Worm (Caenorhabditis elegans): Measurements from ENCODE around the gene rsks-1.

ce11 chrIII:11270795-11271194, 25.9 kb downstream of the rsks-1 start, which contains the start of gene obr-1:
- no peak for TF ChIP-seq unc-130 (GFP tag; optimal IDR thresholded peaks at IDR 0.05)
- no peak for TF ChIP-seq ama-1 (optimal IDR thresholded peaks at IDR 0.05)
- no peak for TF ChIP-seq ama-1 (GFP tag; optimal IDR thresholded peaks at IDR 0.05)
- TF ChIP-seq efl-1 (GFP tag; optimal IDR thresholded peaks at IDR 0.05), result no peak
- TF ChIP-seq ztf-6 (GFP tag; IDR thresholded peaks at IDR 0.05), result no peak
